Fruit fly (Drosophila melanogaster): Measurements from ENCODE around the gene PLCXD.

The PLCXD gene

dm6 chr2L:12049133-12049532 lies at the start of gene PLCXD:
PLCXD (plus strand) TSS chr2L:12049418.
- TF ChIP-seq psq (optimal IDR thresholded peaks at IDR 0.05) (no peak), Dll (optimal IDR thresholded peaks at IDR 0.05) (no peak), usp (GFP tag; optimal IDR thresholded peaks at IDR 0.05) (no peak), CG8478 (optimal IDR thresholded peaks at IDR 0.05) (no peak), EcR (GFP tag; optimal IDR thresholded peaks at IDR 0.05) (no peak), pan (optimal IDR thresholded peaks at IDR 0.05) (no peak)

DNA sequence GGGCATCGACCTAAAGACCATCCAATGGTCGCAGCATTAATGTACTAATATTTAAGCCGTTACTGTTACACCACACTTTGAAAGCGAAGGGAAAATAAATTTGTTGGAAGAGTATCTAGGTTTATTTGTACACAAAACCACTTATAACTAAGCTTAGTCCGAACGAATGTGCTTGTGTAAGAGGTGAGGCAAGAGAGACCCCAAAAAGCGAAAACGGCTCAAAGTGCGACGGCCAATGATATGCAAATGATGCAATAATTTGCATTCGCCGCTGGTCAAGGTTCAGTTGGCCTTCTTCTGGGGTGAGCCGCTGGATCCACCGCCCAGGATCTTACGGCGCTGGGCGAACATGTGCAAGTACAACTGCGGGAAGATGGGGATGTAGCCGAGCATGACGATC lies 48.1 kb upstream of the PLCXD start:
- TF ChIP-seq psq (optimal IDR thresholded peaks at IDR 0.05) (no peak), pan (optimal IDR thresholded peaks at IDR 0.05) (no peak), EcR (GFP tag; optimal IDR thresholded peaks at IDR 0.05) (no peak), usp (GFP tag; optimal IDR thresholded peaks at IDR 0.05) (no peak), Dll (optimal IDR thresholded peaks at IDR 0.05) (no peak), CG8478 (optimal IDR thresholded peaks at IDR 0.05) (no peak)

DNA sequence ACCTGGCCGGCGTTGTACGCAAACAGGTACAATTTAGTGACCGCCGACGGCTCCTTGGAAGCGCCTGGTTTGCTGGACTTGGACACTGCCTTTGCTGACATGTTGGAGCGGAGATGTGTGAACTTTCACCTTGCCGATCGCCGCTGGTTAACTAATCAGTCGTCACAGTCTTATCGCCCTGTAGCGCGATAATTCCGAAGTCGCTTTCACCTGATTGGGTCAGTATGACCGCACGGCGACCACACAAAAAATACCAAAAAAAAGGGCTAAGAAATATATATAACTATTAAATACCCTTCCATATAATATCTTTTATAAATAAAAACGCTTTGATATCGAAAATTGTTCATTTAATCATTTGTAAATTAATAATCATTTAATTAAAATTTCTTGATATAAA lies 47.2 kb upstream of the PLCXD start, which contains the start of gene Hacd1:
Gene Hacd1 (minus strand): TSS at position 216 of the 400 bp plus-strand sequence.
- TF ChIP-seq psq (optimal IDR thresholded peaks at IDR 0.05): no peak
- TF ChIP-seq pan (optimal IDR thresholded peaks at IDR 0.05): no peak
- TF ChIP-seq EcR (GFP tag; optimal IDR thresholded peaks at IDR 0.05): no peak
- TF ChIP-seq CG8478 (optimal IDR thresholded peaks at IDR 0.05): no peak
- no peak for TF ChIP-seq usp (GFP tag; optimal IDR thresholded peaks at IDR 0.05)
- TF ChIP-seq Dll (optimal IDR thresholded peaks at IDR 0.05): no peak

DNA sequence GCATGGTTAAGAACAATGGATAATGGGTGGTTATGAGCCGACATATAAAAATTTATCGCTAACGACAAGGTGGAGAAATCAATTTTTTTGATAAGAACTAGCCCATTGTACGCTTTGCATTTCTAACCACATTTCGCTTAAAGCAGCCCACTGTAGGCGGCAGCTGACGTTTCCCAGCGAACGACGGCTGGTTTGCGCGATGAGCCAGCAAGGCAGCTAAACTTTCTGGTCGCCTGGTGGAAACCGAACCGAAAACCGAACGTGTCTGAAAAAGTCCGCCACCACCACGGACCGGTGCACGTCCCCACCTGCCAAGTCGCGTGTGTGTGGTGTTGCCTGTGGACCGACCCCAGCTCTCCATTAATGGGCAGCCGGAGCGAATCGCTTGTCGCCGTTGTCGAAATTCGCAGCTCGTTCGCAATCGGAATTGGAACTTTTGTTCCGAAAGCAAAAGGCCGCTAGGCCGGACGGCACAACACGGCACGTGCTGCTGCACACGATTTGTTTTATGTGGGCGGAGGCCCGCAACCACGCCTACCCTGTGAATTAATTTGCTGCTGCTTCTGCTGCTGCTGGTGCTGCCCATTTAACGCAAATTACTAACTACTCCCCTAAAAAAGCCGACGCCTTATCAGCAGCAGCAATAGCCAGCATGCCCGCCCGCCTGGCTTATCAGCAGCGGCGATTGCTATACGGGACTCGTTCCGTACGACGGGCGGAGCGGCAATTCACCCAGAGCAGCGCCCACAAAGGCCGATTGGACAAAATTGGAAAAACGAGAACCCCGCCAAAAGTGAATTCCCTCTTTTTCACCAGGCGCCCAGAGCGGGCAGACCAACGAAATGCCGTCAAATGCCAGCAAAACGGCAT lies 46.1 kb upstream of the PLCXD start:
- TF ChIP-seq Dll (optimal IDR thresholded peaks at IDR 0.05): peak; percentile 50
- TF ChIP-seq usp (GFP tag; optimal IDR thresholded peaks at IDR 0.05): no peak

DNA sequence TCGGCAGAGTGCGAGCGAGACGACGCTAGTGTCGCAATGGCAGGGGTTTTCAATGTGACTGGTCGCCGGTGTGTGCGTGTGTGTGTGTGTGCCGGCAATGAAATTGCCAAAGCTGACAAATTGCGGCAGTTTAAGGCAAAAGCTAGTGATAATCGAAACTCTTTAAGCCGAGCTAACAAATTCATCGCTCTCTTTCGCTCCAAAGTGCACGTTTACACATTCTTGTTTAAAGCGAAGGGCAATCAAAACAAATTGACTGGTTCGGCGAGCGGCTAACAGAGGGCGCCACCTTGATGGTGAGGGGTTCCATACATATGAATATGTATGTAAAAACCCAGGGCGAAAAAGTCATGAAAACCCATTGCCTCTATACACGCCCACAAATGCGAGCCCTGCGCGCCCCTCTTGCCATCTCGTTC lies 45.4 kb upstream of the PLCXD start:
- TF ChIP-seq psq (optimal IDR thresholded peaks at IDR 0.05) (no peak), pan (optimal IDR thresholded peaks at IDR 0.05) (no peak), usp (GFP tag; optimal IDR thresholded peaks at IDR 0.05) (no peak), Dll (optimal IDR thresholded peaks at IDR 0.05) (no peak), EcR (GFP tag; optimal IDR thresholded peaks at IDR 0.05) (no peak), CG8478 (optimal IDR thresholded peaks at IDR 0.05) (no peak)

DNA sequence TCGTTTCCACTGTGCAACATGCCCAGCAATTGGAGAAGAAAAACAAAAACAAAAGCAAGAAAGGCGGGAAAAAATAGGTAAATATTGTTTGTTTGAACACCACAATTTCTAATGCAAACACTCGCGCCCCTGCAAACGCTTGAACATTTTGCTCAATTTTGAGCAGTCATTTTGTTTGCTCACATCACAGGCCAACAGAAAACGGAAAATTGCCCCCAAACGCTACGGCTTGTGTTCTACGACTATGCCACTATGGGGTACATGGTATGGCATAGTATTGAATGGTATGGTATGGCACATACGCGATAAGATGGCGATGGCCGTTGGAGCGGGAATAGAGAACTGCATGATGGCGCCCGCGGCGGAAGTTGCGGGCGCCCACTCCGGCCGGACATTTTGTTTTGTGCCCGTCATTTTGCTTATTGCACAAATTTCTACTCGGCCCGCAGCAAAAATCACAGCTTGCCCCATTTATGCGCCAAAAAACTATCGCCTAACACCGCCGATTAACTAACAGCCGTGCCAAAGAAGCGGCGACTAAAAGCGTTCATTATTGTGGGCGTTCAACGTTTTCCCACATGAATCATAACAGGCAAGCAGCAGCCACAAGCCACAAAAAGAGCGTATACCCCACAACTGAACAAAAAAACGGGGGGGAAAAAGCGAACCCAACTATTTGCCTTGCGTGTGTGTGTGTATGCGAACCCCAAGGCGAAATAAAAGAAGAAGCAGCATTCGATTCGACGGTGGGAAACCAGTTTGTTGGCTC lies 44.8 kb upstream of the PLCXD start:
- TF ChIP-seq EcR (GFP tag; optimal IDR thresholded peaks at IDR 0.05) (peak in 1 of 2 experiments; percentile 51), usp (GFP tag; optimal IDR thresholded peaks at IDR 0.05) (no peak), pan (optimal IDR thresholded peaks at IDR 0.05) (no peak)

DNA sequence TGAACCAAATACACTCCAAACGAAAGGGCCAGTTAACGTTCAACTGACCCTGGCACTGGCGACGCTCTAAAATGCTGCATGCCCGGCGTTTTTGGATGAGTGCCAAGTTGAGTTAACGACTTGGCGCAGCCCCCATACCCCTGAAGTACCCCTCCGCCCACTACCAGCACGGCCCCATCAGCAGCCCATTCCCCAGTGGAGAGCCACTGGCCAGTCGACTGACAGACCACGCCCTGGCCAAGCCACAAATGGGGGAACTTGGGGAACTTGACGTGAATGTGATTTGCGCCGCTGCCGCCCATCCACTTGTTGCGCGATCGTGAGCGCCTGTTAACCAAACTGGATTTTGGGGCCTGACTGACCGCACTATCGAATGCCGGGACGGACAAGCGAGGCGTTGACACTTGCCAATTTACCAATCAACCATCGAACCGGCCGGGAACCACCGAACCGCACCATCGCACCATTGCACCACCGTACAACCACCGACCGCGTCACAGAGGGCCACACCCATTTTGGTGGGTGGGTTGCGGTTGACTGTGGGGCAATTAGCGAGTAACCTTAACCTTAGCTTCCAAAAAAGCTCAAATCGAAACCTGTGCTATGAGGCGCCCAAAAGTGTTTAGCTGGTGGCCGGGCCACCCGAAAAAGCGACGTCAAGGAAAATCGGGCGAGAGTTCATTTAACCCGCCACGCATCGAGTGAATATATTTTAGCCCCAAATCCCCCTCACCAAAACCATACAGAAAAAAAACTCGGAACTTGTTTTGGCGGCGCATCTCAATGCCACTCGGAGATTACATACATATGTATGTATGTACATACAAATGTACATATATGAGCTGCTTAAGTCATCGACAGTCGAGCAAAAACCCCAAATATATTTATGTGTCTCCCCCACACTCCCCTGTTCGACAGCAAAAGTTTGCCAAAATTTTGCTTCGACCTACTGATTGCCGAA lies 43.5 kb upstream of the PLCXD start:
- TF ChIP-seq EcR (GFP tag; optimal IDR thresholded peaks at IDR 0.05) (peak; percentile 81 to 82), Dll (optimal IDR thresholded peaks at IDR 0.05) (peak; percentile 73), psq (optimal IDR thresholded peaks at IDR 0.05) (no peak)

dm6 chr2L:12006397-12007330 lies 42.6 kb upstream of the PLCXD start:
- no peak for TF ChIP-seq psq (optimal IDR thresholded peaks at IDR 0.05)
- peak; percentile 80 for TF ChIP-seq pan (optimal IDR thresholded peaks at IDR 0.05)
- TF ChIP-seq CG8478 (optimal IDR thresholded peaks at IDR 0.05): peak; percentile 32
- no peak for TF ChIP-seq Dll (optimal IDR thresholded peaks at IDR 0.05)
- no peak for TF ChIP-seq usp (GFP tag; optimal IDR thresholded peaks at IDR 0.05)
- TF ChIP-seq EcR (GFP tag; optimal IDR thresholded peaks at IDR 0.05): no peak

DNA sequence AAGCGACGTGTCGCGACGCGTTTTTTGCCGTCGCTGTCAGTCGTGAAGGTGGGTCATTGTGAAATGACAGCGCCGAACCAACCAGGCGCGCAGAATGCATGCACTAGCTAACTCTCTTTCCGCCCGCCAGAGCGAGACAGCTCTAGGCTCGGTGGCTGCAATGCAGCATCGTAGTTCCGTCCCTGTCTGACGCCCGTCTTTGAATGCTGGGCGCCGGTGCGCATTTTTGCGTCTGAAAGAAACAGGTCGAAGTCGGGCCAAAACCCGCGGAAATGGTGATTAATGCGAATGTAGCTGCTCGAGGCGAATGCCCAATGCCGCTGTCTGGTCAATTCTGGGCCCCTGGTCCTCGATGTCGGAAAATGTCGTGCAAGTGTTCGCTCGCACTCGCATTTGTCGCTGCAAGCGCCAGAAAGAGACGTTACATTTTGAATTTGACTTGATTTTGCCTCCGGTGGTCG lies 41.9 kb upstream of the PLCXD start:
- TF ChIP-seq CG8478 (optimal IDR thresholded peaks at IDR 0.05) (peak; percentile 69), Dll (optimal IDR thresholded peaks at IDR 0.05) (peak; percentile 21), EcR (GFP tag; optimal IDR thresholded peaks at IDR 0.05) (peak; percentile 60 to 85), psq (optimal IDR thresholded peaks at IDR 0.05) (no peak)

DNA sequence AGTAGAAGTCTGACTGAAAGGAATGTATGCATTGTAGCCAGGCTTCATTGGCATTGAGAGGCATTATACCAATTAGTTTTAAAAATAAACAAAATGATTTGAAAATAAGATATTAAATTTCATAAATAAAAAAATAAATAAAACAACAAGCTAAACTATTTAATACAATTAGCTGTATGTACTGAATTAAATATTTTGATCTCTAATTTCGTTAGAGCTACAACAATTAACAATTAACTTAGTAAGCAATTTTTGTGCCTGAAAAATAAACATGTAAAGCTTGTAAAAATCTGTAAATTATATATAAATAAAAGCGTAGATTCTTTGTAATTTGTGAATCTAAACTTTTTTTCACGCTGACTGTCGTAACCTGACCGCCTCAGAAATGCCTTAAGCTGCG lies 41.4 kb upstream of the PLCXD start, which contains the start of gene Rh5:
Gene Rh5 (plus strand): TSS at position 301 of the 400 bp plus-strand sequence.
- no peak for TF ChIP-seq pan (optimal IDR thresholded peaks at IDR 0.05)
- TF ChIP-seq usp (GFP tag; optimal IDR thresholded peaks at IDR 0.05): no peak
- no peak for TF ChIP-seq EcR (GFP tag; optimal IDR thresholded peaks at IDR 0.05)
- TF ChIP-seq Dll (optimal IDR thresholded peaks at IDR 0.05): no peak
- TF ChIP-seq psq (optimal IDR thresholded peaks at IDR 0.05): no peak
- TF ChIP-seq CG8478 (optimal IDR thresholded peaks at IDR 0.05): no peak
